Worm (Caenorhabditis elegans) whole organism, L4 larva: ENCODE data around the gene kbp-4.

Experiments used
- ZK546.5 ChIP-seq, 2 experiments: sonication (generic microtip); optimal IDR thresholded peaks; 2 replicates each; lab custom pipeline; 2017; ENCODE audit warnings: missing biosample characterization in 2 of 2, missing genetic modification characterization in 2 of 2
- aha-1 ChIP-seq: fragments of 150-350 bp; peaks from one replicate; lab custom pipeline; 2014; ENCODE audit warnings: missing biosample characterization, missing genetic modification characterization
- aly-2 ChIP-seq: sonication (generic microtip); optimal IDR thresholded peaks from 2 replicates; lab custom pipeline; 2018; ENCODE audit warnings: missing biosample characterization, missing genetic modification characterization
- ceh-32 ChIP-seq: sonication (generic microtip); optimal IDR thresholded peaks from 2 replicates; lab custom pipeline; 2016; ENCODE audit warnings: mild to moderate bottlenecking, missing genetic modification characterization, missing compliant biosample characterization; ENCODE audit not compliant: poor library complexity
- ces-1 ChIP-seq: fragments of 150-350 bp; sonication (generic microtip); optimal IDR thresholded peaks from 4 replicates; lab custom pipeline; 2014; ENCODE audit warnings: missing biosample characterization, missing genetic modification reagents, missing genetic modification characterization
- cey-2 ChIP-seq: sonication (generic microtip); optimal IDR thresholded peaks from 3 replicates; lab custom pipeline; 2017; ENCODE audit warnings: missing genetic modification characterization, mild to moderate bottlenecking, missing compliant biosample characterization, antibody characterized with exemption, borderline replicate concordance; ENCODE audit not compliant: insufficient read depth
- daf-16 ChIP-seq, 3 experiments: sonication (generic microtip); optimal IDR thresholded peaks; 2 replicates each; lab custom pipeline; 2016 to 2017; ENCODE audit warnings: missing genetic modification characterization in 3 of 3, missing genetic modification reagents in 3 of 3, mild to moderate bottlenecking in 2 of 3, missing compliant biosample characterization in 2 of 3, missing biosample characterization in 1 of 3, moderate library complexity in 1 of 3
- dpl-1 ChIP-seq: fragments of 150-350 bp; optimal IDR thresholded peaks from 2 replicates; lab custom pipeline; 2014; ENCODE audit warnings: missing biosample characterization, missing genetic modification reagents, missing genetic modification characterization
- dve-1 ChIP-seq: sonication (generic microtip); optimal IDR thresholded peaks from 2 replicates; lab custom pipeline; 2017; ENCODE audit warnings: antibody characterized with exemption, mild to moderate bottlenecking, missing genetic modification characterization, missing compliant biosample characterization; ENCODE audit not compliant: insufficient read depth
- fkh-10 ChIP-seq: fragments of 150-350 bp; optimal IDR thresholded peaks from 2 replicates; lab custom pipeline; 2014; ENCODE audit warnings: missing biosample characterization, missing genetic modification reagents, missing genetic modification characterization
- lin-13 ChIP-seq: fragments of 150-350 bp; optimal IDR thresholded peaks from 2 replicates; lab custom pipeline; 2014; ENCODE audit warnings: missing biosample characterization, missing genetic modification reagents, missing genetic modification characterization
- lin-38 ChIP-seq: fragments of 200-800 bp; sonication (Bioruptor generic); IDR thresholded peaks from 2 replicates; pipeline ENCODE4 v1.3.6; 2022; ENCODE audit warnings: missing genetic modification reagents, missing genetic modification characterization, missing compliant biosample characterization
- lir-3 ChIP-seq: sonication (generic microtip); optimal IDR thresholded peaks from 2 replicates; lab custom pipeline; 2016; ENCODE audit warnings: mild to moderate bottlenecking, missing genetic modification characterization, missing compliant biosample characterization
- lsy-2 ChIP-seq, 2 experiments: fragments of 150-350 bp in 1 of 2; sonication (generic microtip) in 1 of 2; optimal IDR thresholded peaks; 2 replicates each; lab custom pipeline; 2014 to 2017; ENCODE audit warnings: missing biosample characterization in 2 of 2, missing genetic modification characterization in 2 of 2
- mep-1 ChIP-seq: fragments of 150-350 bp; sonication (generic microtip); optimal IDR thresholded peaks from 3 replicates; lab custom pipeline; 2014; ENCODE audit warnings: missing biosample characterization, missing genetic modification characterization
- mes-2 ChIP-seq: sonication (generic microtip); optimal IDR thresholded peaks from 2 replicates; lab custom pipeline; 2016; ENCODE audit warnings: missing genotype, mild to moderate bottlenecking, missing genetic modification characterization, missing compliant biosample characterization; ENCODE audit not compliant: poor library complexity, severe bottlenecking
- nhr-102 ChIP-seq: sonication (generic microtip); optimal IDR thresholded peaks from 2 replicates; lab custom pipeline; 2016; ENCODE audit warnings: mild to moderate bottlenecking, missing genetic modification characterization, moderate library complexity, missing compliant biosample characterization
- nhr-28 ChIP-seq: fragments of 150-350 bp; optimal IDR thresholded peaks from 2 replicates; lab custom pipeline; 2014; ENCODE audit warnings: missing biosample characterization, missing genetic modification characterization
- nhr-41 ChIP-seq: fragments of 200-800 bp; sonication (Bioruptor generic); IDR thresholded peaks from 2 replicates; pipeline ENCODE4 v1.3.6; 2022; ENCODE audit warnings: missing genetic modification reagents, missing genetic modification characterization, missing compliant biosample characterization
- nhr-42 ChIP-seq: fragments of 200-800 bp; sonication (Bioruptor generic); IDR thresholded peaks from 2 replicates; pipeline ENCODE4 v1.3.6; 2022; ENCODE audit warnings: missing genetic modification characterization, missing compliant biosample characterization
- nhr-48 ChIP-seq: sonication (generic microtip); optimal IDR thresholded peaks from 2 replicates; lab custom pipeline; 2016; ENCODE audit warnings: mild to moderate bottlenecking, missing genetic modification characterization, missing compliant biosample characterization
- nhr-76 ChIP-seq: fragments of 150-350 bp; optimal IDR thresholded peaks from 2 replicates; lab custom pipeline; 2014; ENCODE audit warnings: missing biosample characterization, missing genetic modification characterization
- pqm-1 ChIP-seq: sonication (generic microtip); optimal IDR thresholded peaks from 2 replicates; lab custom pipeline; 2017; ENCODE audit warnings: missing biosample characterization, missing genetic modification characterization
- rbr-2 ChIP-seq: sonication (generic microtip); optimal IDR thresholded peaks from 2 replicates; lab custom pipeline; 2016; ENCODE audit warnings: missing genotype, missing genetic modification characterization, missing compliant biosample characterization
- saeg-2 ChIP-seq: fragments of 200-800 bp; sonication (Bioruptor generic); IDR thresholded peaks from 2 replicates; pipeline ENCODE4 v1.3.6; 2022; ENCODE audit warnings: missing genetic modification reagents, missing genetic modification characterization, missing compliant biosample characterization
- set-16 ChIP-seq: fragments of 200-800 bp; sonication (Bioruptor generic); IDR thresholded peaks from 2 replicates; pipeline ENCODE4 v1.3.6; 2022; ENCODE audit warnings: missing genetic modification reagents, missing genetic modification characterization, missing compliant biosample characterization
- snpc-1.2 ChIP-seq: fragments of 200-800 bp; sonication (Bioruptor generic); IDR thresholded peaks from 2 replicates; pipeline ENCODE4 v1.3.6; 2022; ENCODE audit warnings: missing genetic modification reagents, missing genetic modification characterization, missing compliant biosample characterization
- unc-130 ChIP-seq: sonication (generic microtip); optimal IDR thresholded peaks from 2 replicates; lab custom pipeline; 2016; ENCODE audit warnings: missing genetic modification reagents, missing genetic modification characterization, missing compliant biosample characterization
- unc-62 ChIP-seq, 3 experiments: fragments of 150-350 bp in 1 of 3; sonication (generic microtip); optimal IDR thresholded peaks in 2 of 3; peaks in 1 of 3; 1 replicate in 1 of 3; 2 replicates in 2 of 3; lab custom pipeline; 2014 to 2017; ENCODE audit warnings: missing biosample characterization in 3 of 3, missing genetic modification characterization in 3 of 3, missing genetic modification reagents in 3 of 3, missing genotype in 1 of 3
- zip-2 ChIP-seq: fragments of 150-350 bp; optimal IDR thresholded peaks from 2 replicates; lab custom pipeline; 2014; ENCODE audit warnings: missing biosample characterization, missing genetic modification characterization

kbp-4 gene

DNA sequence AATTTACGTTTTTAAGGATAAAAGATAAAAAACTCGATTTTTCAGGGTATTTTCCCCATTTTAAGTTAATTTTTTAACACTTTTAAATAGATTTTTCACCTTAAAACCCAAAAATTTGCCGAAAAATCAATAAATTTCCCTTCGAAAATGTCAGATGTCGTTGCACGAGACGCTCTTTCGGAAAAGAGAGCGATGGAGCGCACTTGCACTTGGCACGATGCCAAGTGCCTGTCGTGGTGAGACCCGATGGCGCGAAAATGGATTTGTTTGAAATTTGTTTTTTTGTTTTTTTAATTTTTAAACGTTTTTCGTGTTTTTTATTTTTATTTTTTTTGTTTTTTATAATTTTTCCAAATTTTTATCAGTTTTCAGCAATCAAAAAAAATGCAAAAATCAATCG lies at the start of gene kbp-4, which contains the start of gene rab-18 (continued):
- TF ChIP-seq nhr-48 (tag; lab: Kevin White, UChicago): no peak
- TF ChIP-seq ZK546.5 (tag; optimal IDR thresholded peaks at IDR 0.05; lab: Kevin White, UChicago): peak in 1 of 2 experiments; percentile 56
- TF ChIP-seq ces-1: no peak

DNA sequence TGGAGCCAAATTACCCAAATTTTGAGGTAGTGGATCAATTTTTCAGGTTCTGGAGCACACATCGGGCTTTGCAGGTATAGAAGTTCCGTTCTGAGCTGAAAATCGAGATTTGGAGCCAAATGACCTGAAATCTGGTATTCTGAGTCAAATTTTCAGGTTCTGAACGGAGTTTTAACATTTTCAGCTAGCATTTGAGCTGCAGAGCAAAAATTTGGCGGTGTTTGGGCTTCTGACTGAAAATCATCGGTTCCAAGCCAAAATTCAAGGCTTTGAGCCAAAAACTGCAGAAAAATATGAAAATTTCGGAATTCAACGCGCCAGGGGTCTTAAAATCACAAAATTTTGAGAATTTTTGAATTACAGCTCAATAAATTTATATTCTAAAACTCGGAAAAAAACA lies 49.7 kb upstream of the kbp-4 start, which contains the start of the genes clc-26 and E_BE45912.2:
clc-26 (minus strand) TSS at position 101 of the 400 bp plus-strand sequence.
E_BE45912.2 (minus strand) TSS at position 139 of the 400 bp plus-strand sequence.
- TF ChIP-seq aly-2 (tag; lab: Kevin White, UChicago) (no peak), unc-62 (GFP tag; optimal IDR thresholded peaks at IDR 0.05 in 1 of 2; lab: Kevin White, UChicago) (peak in 1 of 2 experiments; percentile 9), unc-62 (tag; optimal IDR thresholded peaks at IDR 0.05; lab: Kevin White, UChicago) (no peak)

- TF ChIP-seq unc-130 (GFP tag; lab: Kevin White, UChicago): no peak
- TF ChIP-seq, all 104 proteins: peak for 0
Measured at ce11 chrIII:1034853-1035252, 45.8 kb upstream of the kbp-4 start.

DNA sequence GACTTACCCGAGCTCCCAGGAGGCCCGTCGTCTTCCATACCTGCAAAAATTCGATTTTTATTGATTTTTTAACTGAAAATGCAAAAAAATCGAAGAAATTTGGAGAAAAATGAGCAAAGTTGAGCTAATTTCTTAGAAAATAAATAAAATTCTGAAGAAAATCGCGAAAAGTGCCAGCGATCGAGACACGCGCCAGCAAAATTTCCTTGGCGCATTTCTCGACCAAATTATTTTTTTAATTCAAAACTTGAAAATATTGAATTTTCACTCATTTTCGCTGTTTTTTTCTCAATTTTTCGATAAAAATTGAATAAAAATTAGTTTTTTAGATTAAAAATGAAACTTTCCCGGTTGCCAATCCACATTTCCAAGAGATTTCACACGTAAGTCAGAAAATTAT lies 43.5 kb upstream of the kbp-4 start, which contains the start of the genes chin-1 and BE0003N10.1:
chin-1 (minus strand) TSS at position 40 of the 400 bp plus-strand sequence.
BE0003N10.1 (plus strand) TSS at position 320 of the 400 bp plus-strand sequence.
- peak in 1 of 2 experiments; percentile 76 for TF ChIP-seq lsy-2 (tag; optimal IDR thresholded peaks at IDR 0.05; lab: Kevin White, UChicago)
- TF ChIP-seq mep-1 (tag; lab: Kevin White, UChicago): peak; percentile 3
- TF ChIP-seq nhr-42 (GFP tag; lab: Robert Waterston, UW): no peak
- peak; percentile 66 for TF ChIP-seq lin-38 (GFP tag; lab: Robert Waterston, UW)
- TF ChIP-seq saeg-2 (GFP tag; lab: Robert Waterston, UW): no peak
- TF ChIP-seq mes-2 (tag; lab: Kevin White, UChicago): peak; percentile 63
- TF ChIP-seq dpl-1 (GFP tag; lab: Kevin White, UChicago): peak; percentile 64
- no peak for TF ChIP-seq zip-2 (tag; lab: Kevin White, UChicago)
- TF ChIP-seq fkh-10: peak; percentile 5
- TF ChIP-seq nhr-41 (GFP tag; lab: Robert Waterston, UW): no peak
- TF ChIP-seq nhr-102 (tag; lab: Kevin White, UChicago): peak; percentile 7
- TF ChIP-seq daf-16 (GFP tag; optimal IDR thresholded peaks at IDR 0.05; lab: Kevin White, UChicago): no peak
- peak; percentile 36 for TF ChIP-seq daf-16 (tag; optimal IDR thresholded peaks at IDR 0.05; lab: Kevin White, UChicago)
- peak; percentile 12 for TF ChIP-seq rbr-2 (tag; lab: Kevin White, UChicago)
- no peak for TF ChIP-seq lir-3 (tag; lab: Kevin White, UChicago)
- no peak for TF ChIP-seq nhr-28 (tag; lab: Kevin White, UChicago)
- TF ChIP-seq ceh-32: no peak
- peak; percentile 27 for TF ChIP-seq lin-13 (GFP tag; lab: Kevin White, UChicago)
- no peak for TF ChIP-seq snpc-1.2 (GFP tag; lab: Robert Waterston, UW)
- TF ChIP-seq aha-1 (tag; lab: Kevin White, UChicago): no peak
- TF ChIP-seq dve-1 (tag; lab: Kevin White, UChicago): peak; percentile 37

- TF ChIP-seq set-16 (GFP tag; lab: Robert Waterston, UW) (peak; percentile 70), nhr-76 (tag; lab: Kevin White, UChicago) (no peak)
Measured at ce11 chrIII:1040059-1040458, 40.6 kb upstream of the kbp-4 start.

DNA sequence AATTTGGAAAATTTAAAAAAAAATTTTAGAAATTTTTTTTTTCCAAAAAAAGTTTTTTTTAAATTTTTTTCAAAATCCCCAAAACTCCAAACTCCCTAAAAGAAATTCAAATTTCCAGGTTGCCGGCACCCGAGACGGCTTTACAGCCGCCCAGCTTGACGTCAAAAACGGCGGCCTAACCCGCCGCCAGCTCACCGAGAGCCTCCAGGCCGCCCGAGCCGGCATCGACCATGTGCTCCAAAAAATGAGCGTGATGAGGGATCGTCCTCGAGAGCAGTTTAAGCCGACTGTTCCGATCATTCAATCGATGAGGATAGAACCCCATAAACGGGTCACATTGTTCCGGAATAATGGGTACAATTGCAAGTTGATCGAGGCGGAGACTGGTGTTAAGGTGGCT lies 36.9 kb upstream of the kbp-4 start:
- TF ChIP-seq pqm-1: no peak
- TF ChIP-seq cey-2 (tag; lab: Kevin White, UChicago): no peak
- peak; percentile 85 for TF ChIP-seq set-16 (GFP tag; lab: Robert Waterston, UW)
- TF ChIP-seq, all 104 proteins: peak for 1
